Worm (Caenorhabditis elegans) whole organism, late embryonic: ENCODE data around the gene grl-7.

Experiments
- C38D4.7 ChIP-seq: fragments of 200-800 bp; sonication (Bioruptor generic); optimal IDR thresholded peaks from 2 replicates; lab custom pipeline; 2018; ENCODE audit warnings: mild to moderate bottlenecking, missing genetic modification characterization, moderate library complexity, missing compliant biosample characterization
- F13H6.1 ChIP-seq: sonication (generic microtip); optimal IDR thresholded peaks from 2 replicates; lab custom pipeline; 2016; ENCODE audit warnings: missing genetic modification characterization, missing compliant biosample characterization
- K09A11.1 ChIP-seq: sonication (generic microtip); optimal IDR thresholded peaks from 2 replicates; lab custom pipeline; 2017; ENCODE audit warnings: antibody characterized with exemption, mild to moderate bottlenecking, missing genetic modification characterization, missing compliant biosample characterization; ENCODE audit not compliant: insufficient read depth
- T23F11.4 ChIP-seq: fragments of 200-800 bp; sonication (Bioruptor generic); optimal IDR thresholded peaks from 2 replicates; lab custom pipeline; 2018; ENCODE audit warnings: mild to moderate bottlenecking, missing genetic modification characterization, missing compliant biosample characterization
- Y22D7AL.16 ChIP-seq: sonication (generic microtip); optimal IDR thresholded peaks from 2 replicates; lab custom pipeline; 2016; ENCODE audit warnings: missing genetic modification characterization, missing compliant biosample characterization
- ama-1 ChIP-seq: fragments of 150-350 bp; optimal IDR thresholded peaks from 2 replicates; lab custom pipeline; 2014
- ceh-18 ChIP-seq: sonication (generic microtip); optimal IDR thresholded peaks from 2 replicates; lab custom pipeline; 2016; ENCODE audit warnings: missing genetic modification characterization, missing compliant biosample characterization
- ceh-30 ChIP-seq: fragments of 150-350 bp; optimal IDR thresholded peaks from 2 replicates; lab custom pipeline; 2014; ENCODE audit warnings: missing biosample characterization, missing genetic modification characterization
- ceh-45 ChIP-seq: fragments of 200-800 bp; sonication (Bioruptor generic); IDR thresholded peaks from 2 replicates; pipeline ENCODE4 v1.3.6; 2022; ENCODE audit warnings: missing genetic modification reagents, missing genetic modification characterization, missing compliant biosample characterization
- ceh-48 ChIP-seq: sonication (generic microtip); optimal IDR thresholded peaks from 2 replicates; lab custom pipeline; 2016; ENCODE audit warnings: missing genetic modification characterization, inconsistent platforms, missing compliant biosample characterization
- ceh-6 ChIP-seq: fragments of 200-800 bp; sonication (Bioruptor generic); optimal IDR thresholded peaks from 2 replicates; lab custom pipeline; 2018; ENCODE audit warnings: mild to moderate bottlenecking, missing genetic modification characterization, missing compliant biosample characterization
- che-1 ChIP-seq: sonication (generic microtip); optimal IDR thresholded peaks from 2 replicates; lab custom pipeline; 2016; ENCODE audit warnings: mild to moderate bottlenecking, missing genetic modification characterization, missing compliant biosample characterization
- dmd-4 ChIP-seq: sonication (generic microtip); optimal IDR thresholded peaks from 2 replicates; lab custom pipeline; 2016; ENCODE audit warnings: borderline replicate concordance, missing genetic modification characterization, missing compliant biosample characterization
- dve-1 ChIP-seq: sonication (generic microtip); optimal IDR thresholded peaks from 2 replicates; lab custom pipeline; 2017; ENCODE audit warnings: antibody characterized with exemption, mild to moderate bottlenecking, missing genetic modification characterization, missing compliant biosample characterization
- ets-4 ChIP-seq: sonication (generic microtip); optimal IDR thresholded peaks from 2 replicates; lab custom pipeline; 2016; ENCODE audit warnings: missing genetic modification characterization, missing compliant biosample characterization
- fax-1 ChIP-seq: sonication (generic microtip); optimal IDR thresholded peaks from 2 replicates; lab custom pipeline; 2016; ENCODE audit warnings: missing genotype, missing genetic modification characterization, missing compliant biosample characterization
- fkh-10 ChIP-seq: fragments of 150-350 bp; optimal IDR thresholded peaks from 2 replicates; lab custom pipeline; 2014; ENCODE audit warnings: missing biosample characterization, missing genetic modification reagents, missing genetic modification characterization
- fkh-6 ChIP-seq: sonication (generic microtip); optimal IDR thresholded peaks from 2 replicates; lab custom pipeline; 2016; ENCODE audit warnings: missing genetic modification characterization, missing compliant biosample characterization
- gmeb-2 ChIP-seq: sonication (generic microtip); optimal IDR thresholded peaks from 2 replicates; lab custom pipeline; 2016; ENCODE audit warnings: missing genetic modification characterization, inconsistent platforms, missing compliant biosample characterization
- hlh-13 ChIP-seq: fragments of 200-800 bp; sonication (Bioruptor generic); optimal IDR thresholded peaks from 2 replicates; lab custom pipeline; 2018; ENCODE audit warnings: mild to moderate bottlenecking, missing genetic modification characterization, missing compliant biosample characterization
- hlh-30 ChIP-seq: sonication (generic microtip); optimal IDR thresholded peaks from 2 replicates; lab custom pipeline; 2017; ENCODE audit warnings: antibody characterized with exemption, missing genetic modification characterization, missing compliant biosample characterization; ENCODE audit not compliant: insufficient read depth
- lim-6 ChIP-seq: sonication (generic microtip); optimal IDR thresholded peaks from 2 replicates; lab custom pipeline; 2016; ENCODE audit warnings: missing genetic modification characterization, missing compliant biosample characterization
- madf-2 ChIP-seq: sonication (generic microtip); optimal IDR thresholded peaks from 2 replicates; lab custom pipeline; 2017; ENCODE audit warnings: missing genetic modification characterization, missing compliant biosample characterization
- mec-3 ChIP-seq: sonication (generic microtip); optimal IDR thresholded peaks from 2 replicates; lab custom pipeline; 2016; ENCODE audit warnings: borderline replicate concordance, missing genetic modification characterization, missing compliant biosample characterization
- nhr-11 ChIP-seq: fragments of 150-350 bp; optimal IDR thresholded peaks from 2 replicates; lab custom pipeline; 2014; ENCODE audit warnings: missing biosample characterization, missing genetic modification characterization
- odd-2 ChIP-seq: sonication (generic microtip); optimal IDR thresholded peaks from 2 replicates; lab custom pipeline; 2017; ENCODE audit warnings: antibody characterized with exemption, mild to moderate bottlenecking, missing genetic modification characterization, missing compliant biosample characterization
- pag-3 ChIP-seq: sonication (generic microtip); optimal IDR thresholded peaks from 2 replicates; lab custom pipeline; 2016; ENCODE audit warnings: missing compliant biosample characterization, missing genetic modification characterization, borderline replicate concordance
- pat-9 ChIP-seq: fragments of 200-800 bp; sonication (Bioruptor generic); optimal IDR thresholded peaks from 2 replicates; lab custom pipeline; 2018; ENCODE audit warnings: mild to moderate bottlenecking, missing genetic modification characterization, moderate library complexity, missing compliant biosample characterization
- pha-2 ChIP-seq: sonication (generic microtip); optimal IDR thresholded peaks from 2 replicates; lab custom pipeline; 2017; ENCODE audit warnings: mild to moderate bottlenecking, missing genetic modification characterization, missing compliant biosample characterization
- pha-4 ChIP-seq: fragments of 150-350 bp; optimal IDR thresholded peaks from 2 replicates; lab custom pipeline; 2018; ENCODE audit warnings: missing biosample characterization, missing genetic modification reagents, missing genetic modification characterization
- pqm-1 ChIP-seq: sonication (generic microtip); optimal IDR thresholded peaks from 2 replicates; lab custom pipeline; 2016; ENCODE audit warnings: missing genetic modification characterization, missing compliant biosample characterization
- pros-1 ChIP-seq: fragments of 150-350 bp; optimal IDR thresholded peaks from 2 replicates; lab custom pipeline; 2014; ENCODE audit warnings: missing biosample characterization, missing genetic modification reagents, missing genetic modification characterization
- sdc-2 ChIP-seq: sonication (generic microtip); optimal IDR thresholded peaks from 2 replicates; lab custom pipeline; 2016; ENCODE audit warnings: missing genotype, missing genetic modification characterization, missing compliant biosample characterization
- sox-2 ChIP-seq: fragments of 200-800 bp; sonication (Bioruptor generic); IDR thresholded peaks from 2 replicates; pipeline ENCODE4 v1.3.6; 2022; ENCODE audit warnings: missing genetic modification reagents, missing genetic modification characterization, missing compliant biosample characterization
- tbx-2 ChIP-seq: sonication (generic microtip); optimal IDR thresholded peaks from 2 replicates; lab custom pipeline; 2016; ENCODE audit warnings: missing genetic modification characterization, missing compliant biosample characterization
- tbx-7 ChIP-seq: sonication (generic microtip); optimal IDR thresholded peaks from 2 replicates; lab custom pipeline; 2016; ENCODE audit warnings: missing genotype, missing genetic modification characterization, missing compliant biosample characterization
- ttx-3 ChIP-seq: sonication (generic microtip); optimal IDR thresholded peaks from 2 replicates; lab custom pipeline; 2016; ENCODE audit warnings: missing genetic modification reagents, missing genetic modification characterization, missing compliant biosample characterization
- unc-3 ChIP-seq, 2 experiments: fragments of 200-800 bp in 1 of 2; sonication (Bioruptor generic) in 1 of 2; sonication (generic microtip) in 1 of 2; conservative IDR thresholded peaks in 1 of 2; optimal IDR thresholded peaks in 1 of 2; 2 replicates each; pipeline versions ENCODE4 v1.3.6 to Lab custom; 2016 to 2022; ENCODE audit warnings: missing compliant biosample characterization in 2 of 2, missing genetic modification characterization in 2 of 2, missing genetic modification reagents in 1 of 2
- unc-42 ChIP-seq: sonication (generic microtip); optimal IDR thresholded peaks from 2 replicates; lab custom pipeline; 2016; ENCODE audit warnings: missing genotype, missing genetic modification characterization, missing compliant biosample characterization

grl-7 gene

DNA sequence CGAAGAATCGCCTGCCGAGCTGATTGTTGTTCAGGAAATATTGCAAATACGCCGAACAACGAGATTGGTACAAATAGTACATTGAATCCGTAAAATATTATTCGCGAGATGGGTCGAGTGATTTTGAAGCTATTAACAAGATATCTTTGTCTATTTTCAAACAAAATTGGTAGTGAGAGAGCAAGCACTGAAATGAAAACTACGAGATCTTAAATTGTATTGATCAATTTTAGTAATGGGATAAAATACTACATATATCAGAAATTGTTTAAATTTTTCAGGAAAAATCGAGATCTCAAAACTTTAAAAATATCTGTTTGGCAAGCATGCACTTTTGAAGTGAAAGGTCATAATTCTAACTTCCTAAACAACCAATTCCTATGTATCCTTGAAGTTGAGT, 42.6 kb downstream of the grl-7 start:
- no peak for TF ChIP-seq tbx-7 (tag; lab: Kevin White, UChicago)
- TF ChIP-seq pag-3 = no peak
- no peak for TF ChIP-seq ceh-30 (tag; lab: Kevin White, UChicago)
- no peak for TF ChIP-seq pqm-1 (tag; lab: Kevin White, UChicago)
- TF ChIP-seq dve-1 = no peak
- TF ChIP-seq ceh-48 = no peak
- no peak for TF ChIP-seq hlh-13 (GFP tag; lab: Kevin White, UChicago)
- no peak for TF ChIP-seq dmd-4 (tag; lab: Kevin White, UChicago)
- no peak for TF ChIP-seq sox-2
- TF ChIP-seq ttx-3 (tag; lab: Kevin White, UChicago) = no peak
- TF ChIP-seq unc-42 (tag; lab: Kevin White, UChicago) = no peak

DNA sequence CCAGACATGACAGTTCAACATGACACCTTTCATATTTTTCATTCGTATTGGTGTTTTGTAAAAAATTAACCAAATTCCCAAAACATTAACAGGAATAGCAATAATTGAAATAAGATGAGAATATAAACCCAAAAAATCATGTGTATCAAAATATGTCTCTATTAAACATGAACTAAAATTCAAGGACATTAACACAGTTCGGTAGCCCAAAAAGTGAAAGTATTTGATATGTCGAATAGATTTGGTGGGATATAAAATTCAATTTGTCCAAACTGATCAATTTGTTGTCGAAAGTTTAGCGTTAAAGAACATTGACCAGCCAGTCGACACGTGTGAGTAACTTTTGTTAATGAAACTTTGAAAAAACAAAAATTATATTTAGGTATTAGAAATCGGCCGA, 44.1 kb downstream of the grl-7 start, which contains the start of gene srh-46:
srh-46 (minus strand) TSS at position 189 of the 400 bp plus-strand sequence.
- no peak for TF ChIP-seq odd-2 (tag; lab: Kevin White, UChicago)
- no peak for TF ChIP-seq sox-2
- TF ChIP-seq pha-2 (tag; lab: Kevin White, UChicago) = no peak
- no peak for TF ChIP-seq ceh-45
- no peak for TF ChIP-seq ceh-6 (GFP tag; lab: Kevin White, UChicago)
- no peak for TF ChIP-seq ceh-48
- no peak for TF ChIP-seq fkh-10 (GFP tag; lab: Kevin White, UChicago)
- no peak for TF ChIP-seq nhr-11 (tag; lab: Kevin White, UChicago)
- TF ChIP-seq che-1 (tag; lab: Kevin White, UChicago) = no peak
- TF ChIP-seq K09A11.1 = no peak
- TF ChIP-seq ceh-18 (tag; lab: Kevin White, UChicago) = no peak
- TF ChIP-seq hlh-30 (tag; lab: Kevin White, UChicago) = no peak
- TF ChIP-seq tbx-2 (tag; lab: Kevin White, UChicago) = no peak
- TF ChIP-seq ets-4 (tag; lab: Kevin White, UChicago) = no peak
- no peak for TF ChIP-seq unc-3 (GFP tag; conservative IDR thresholded peaks at IDR 0.05; lab: Robert Waterston, UW)
- no peak for TF ChIP-seq unc-3 (tag; optimal IDR thresholded peaks at IDR 0.05; lab: Kevin White, UChicago)

DNA sequence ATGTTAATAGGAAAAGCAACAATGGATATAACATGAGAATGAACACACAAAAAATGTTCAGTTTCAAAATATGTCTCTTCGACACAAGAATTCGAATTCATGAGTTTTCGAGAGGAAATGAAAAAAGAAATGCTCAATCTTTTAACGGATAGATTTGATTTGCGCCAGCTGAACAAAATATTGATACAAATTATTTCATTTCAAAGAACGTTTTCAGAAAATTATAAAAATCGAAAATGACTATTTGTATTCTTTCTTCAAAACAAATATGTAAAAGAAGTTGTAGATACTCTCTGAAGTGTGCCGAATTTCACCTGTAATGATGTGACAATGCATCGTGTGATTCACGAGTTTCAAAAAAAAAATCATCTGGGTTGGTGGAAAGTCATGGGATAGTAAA, 46.3 kb downstream of the grl-7 start, which contains the start of gene srh-47:
srh-47 (minus strand) TSS at position 101 of the 400 bp plus-strand sequence.
- TF ChIP-seq ama-1 (lab: Kevin White, UChicago) = no peak
- TF ChIP-seq pqm-1 (tag; lab: Kevin White, UChicago) = no peak
- TF ChIP-seq pha-4 (tag; lab: Kevin White, UChicago) = no peak
- no peak for TF ChIP-seq unc-42 (tag; lab: Kevin White, UChicago)
- TF ChIP-seq mec-3 (tag; lab: Kevin White, UChicago) = no peak
- TF ChIP-seq ceh-45 = no peak
- TF ChIP-seq pha-2 (tag; lab: Kevin White, UChicago) = no peak
- TF ChIP-seq fkh-6 = no peak
- no peak for TF ChIP-seq pat-9 (tag; lab: Kevin White, UChicago)
- TF ChIP-seq T23F11.4 (GFP tag; lab: Kevin White, UChicago) = no peak
- no peak for TF ChIP-seq madf-2 (tag; lab: Kevin White, UChicago)
- TF ChIP-seq sox-2 = no peak

- TF ChIP-seq F13H6.1 (tag; lab: Kevin White, UChicago) (no peak), sdc-2 (no peak), gmeb-2 (tag; lab: Kevin White, UChicago) (no peak), ceh-18 (tag; lab: Kevin White, UChicago) (no peak), Y22D7AL.16 (tag; lab: Kevin White, UChicago) (no peak), pat-9 (tag; lab: Kevin White, UChicago) (no peak), pqm-1 (tag; lab: Kevin White, UChicago) (no peak), tbx-7 (tag; lab: Kevin White, UChicago) (no peak), C38D4.7 (GFP tag; lab: Kevin White, UChicago) (no peak), pros-1 (tag; lab: Kevin White, UChicago) (no peak), mec-3 (tag; lab: Kevin White, UChicago) (no peak), pha-4 (tag; lab: Kevin White, UChicago) (no peak), unc-42 (tag; lab: Kevin White, UChicago) (no peak), fax-1 (tag; lab: Kevin White, UChicago) (no peak), pha-2 (tag; lab: Kevin White, UChicago) (no peak), lim-6 (tag; lab: Kevin White, UChicago) (no peak), nhr-11 (tag; lab: Kevin White, UChicago) (no peak)
Observed at ce11 chrV:11299406-11299805, 47.4 kb downstream of the grl-7 start.
